Fruit fly (Drosophila melanogaster): ENCODE results near the gene Srp72.

DNA sequence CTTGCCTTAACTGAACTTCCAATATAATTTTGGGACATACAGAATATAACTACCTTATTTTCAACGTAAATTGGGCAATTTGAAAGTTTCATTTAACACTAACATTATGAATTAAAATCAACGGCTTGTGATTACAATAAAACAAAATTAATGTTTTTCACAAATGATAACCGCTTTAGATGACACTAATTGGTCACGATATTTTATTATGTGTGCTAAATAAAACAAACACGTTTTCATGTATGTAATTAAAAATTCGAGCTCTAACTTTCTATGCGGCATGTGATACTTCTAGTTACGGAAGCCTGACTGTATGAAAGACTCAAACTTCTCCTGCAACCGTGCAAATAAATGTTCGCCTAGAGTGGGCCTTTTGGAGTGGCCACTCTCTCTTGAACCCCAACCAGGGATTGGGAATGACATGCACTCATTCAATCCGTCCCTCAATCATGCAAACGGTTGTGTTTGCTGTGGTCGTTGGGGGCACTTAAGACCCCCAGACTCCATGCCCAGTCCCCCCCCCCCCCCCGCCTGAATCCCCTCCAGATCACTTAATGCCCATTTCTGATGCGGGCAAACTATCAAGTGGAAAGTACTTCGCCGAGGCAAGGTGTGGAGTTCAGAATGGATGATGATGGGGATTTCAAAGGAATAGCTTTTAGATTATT, 6.8 kb downstream of the Srp72 start:
- no peak for TF ChIP-seq Eip93F (GFP tag; optimal IDR thresholded peaks at IDR 0.05)
- peak; percentile 66 for TF ChIP-seq Eip78C (GFP tag)
